Fruit fly (Drosophila melanogaster) whole organism, pupa: ENCODE data around the gene CG34140.

Experiments
- CG10348 ChIP-seq: fragments of 200-800 bp; sonication (Bioruptor generic); IDR thresholded peaks from 2 replicates; pipeline ENCODE4 v1.3.6; 2022; ENCODE audit warnings: missing biosample characterization, missing genetic modification characterization
- CG12605 ChIP-seq: fragments of 200-800 bp; sonication (Bioruptor generic); IDR thresholded peaks from 2 replicates; pipeline ENCODE4 v1.3.6; 2022; ENCODE audit warnings: missing biosample characterization, missing genetic modification characterization
- CG13204 ChIP-seq: fragments of 200-800 bp; sonication (Bioruptor generic); optimal IDR thresholded peaks from 2 replicates; lab custom pipeline; 2018; ENCODE audit warnings: missing biosample characterization, mild to moderate bottlenecking, missing genetic modification characterization, moderate library complexity
- CG14655 ChIP-seq: fragments of 200-800 bp; sonication (Bioruptor generic); optimal IDR thresholded peaks from 3 replicates; lab custom pipeline; 2017; ENCODE audit warnings: mild to moderate bottlenecking, missing biosample characterization, missing genetic modification reagents, missing genetic modification characterization
- CG15710 ChIP-seq: fragments of 200-800 bp; sonication (Bioruptor generic); optimal IDR thresholded peaks from 2 replicates; lab custom pipeline; 2018; ENCODE audit warnings: missing biosample characterization, mild to moderate bottlenecking, missing genetic modification characterization, moderate library complexity
- CG17806 ChIP-seq: fragments of 200-800 bp; sonication (Bioruptor generic); optimal IDR thresholded peaks from 2 replicates; lab custom pipeline; 2018; ENCODE audit warnings: missing biosample characterization, mild to moderate bottlenecking, missing genetic modification characterization, moderate library complexity
- CG32121 ChIP-seq: fragments of 200-800 bp; sonication (Bioruptor generic); IDR thresholded peaks from 2 replicates; pipeline ENCODE4 v1.3.6; 2022; ENCODE audit warnings: missing biosample characterization, missing genetic modification characterization
- CG34367 ChIP-seq: fragments of 200-800 bp; sonication (Bioruptor generic); optimal IDR thresholded peaks from 2 replicates; lab custom pipeline; 2018; ENCODE audit warnings: missing biosample characterization, mild to moderate bottlenecking, missing genetic modification characterization
- CG4496 ChIP-seq: fragments of 200-800 bp; sonication (Bioruptor generic); IDR thresholded peaks from 3 replicates; pipeline ENCODE4 v1.3.6; 2022; ENCODE audit warnings: missing biosample characterization, missing genetic modification characterization
- CG8159 ChIP-seq: fragments of 200-800 bp; sonication (Bioruptor generic); optimal IDR thresholded peaks from 3 replicates; lab custom pipeline; 2018; ENCODE audit warnings: missing biosample characterization, mild to moderate bottlenecking, missing genetic modification characterization, moderate library complexity
- CG8301 ChIP-seq: fragments of 200-800 bp; sonication (Bioruptor generic); optimal IDR thresholded peaks from 2 replicates; lab custom pipeline; 2018; ENCODE audit warnings: missing biosample characterization, mild to moderate bottlenecking, missing genetic modification characterization
- CG9948 ChIP-seq: fragments of 200-800 bp; sonication (Bioruptor generic); optimal IDR thresholded peaks from 2 replicates; lab custom pipeline; 2018; ENCODE audit warnings: missing biosample characterization, mild to moderate bottlenecking, missing genetic modification characterization, moderate library complexity
- D1 ChIP-seq: fragments of 200-800 bp; sonication (Bioruptor generic); optimal IDR thresholded peaks from 2 replicates; lab custom pipeline; 2018; ENCODE audit warnings: missing biosample characterization, mild to moderate bottlenecking, missing genetic modification characterization, moderate library complexity
- EcR ChIP-seq: fragments of 200-800 bp; sonication (Bioruptor generic); optimal IDR thresholded peaks from 3 replicates; lab custom pipeline; 2019; ENCODE audit warnings: missing biosample characterization, missing genetic modification characterization, mild to moderate bottlenecking, moderate library complexity, missing genetic modification reagents
- Ets98B ChIP-seq: fragments of 200-800 bp; sonication (Bioruptor generic); IDR thresholded peaks from 2 replicates; pipeline ENCODE4 v1.3.6; 2022; ENCODE audit warnings: missing biosample characterization, missing genetic modification characterization
- Pif1A ChIP-seq: fragments of 200-800 bp; sonication (Bioruptor generic); optimal IDR thresholded peaks from 3 replicates; lab custom pipeline; 2016; ENCODE audit warnings: missing biosample characterization, missing genetic modification characterization
- Pif1B ChIP-seq: fragments of 200-800 bp; sonication (Bioruptor generic); optimal IDR thresholded peaks from 3 replicates; lab custom pipeline; 2016; ENCODE audit warnings: missing biosample characterization, missing genetic modification characterization
- Snoo ChIP-seq: fragments of 200-800 bp; sonication (Bioruptor generic); optimal IDR thresholded peaks from 3 replicates; lab custom pipeline; 2017; ENCODE audit warnings: missing biosample characterization, mild to moderate bottlenecking, missing genetic modification characterization, inconsistent platforms
- fd96Ca ChIP-seq: fragments of 200-800 bp; sonication (Bioruptor generic); IDR thresholded peaks from 3 replicates; pipeline ENCODE4 v1.3.6; 2022; ENCODE audit warnings: missing biosample characterization, missing genetic modification characterization
- gl ChIP-seq: fragments of 200-800 bp; sonication (Bioruptor generic); optimal IDR thresholded peaks from 2 replicates; lab custom pipeline; 2018; ENCODE audit warnings: missing biosample characterization, mild to moderate bottlenecking, missing genetic modification characterization
- rn ChIP-seq: fragments of 200-800 bp; sonication (Bioruptor generic); IDR thresholded peaks from 2 replicates; pipeline ENCODE4 v1.3.6; 2022; ENCODE audit warnings: missing biosample characterization, missing genetic modification characterization

Gene CG34140

dm6 chr3L:203536-204135, 19.4 kb upstream of the CG34140 start, which contains the start of gene NitFhit:
Gene NitFhit, plus strand, starts transcription at chr3L:203730.
- peak; percentile 29 for TF ChIP-seq gl (tag; lab: Kevin White, UChicago)
- TF ChIP-seq fd96Ca, result no peak
- no peak for TF ChIP-seq CG8159 (tag; lab: Kevin White, UChicago)
- TF ChIP-seq CG8301, result no peak
- no peak for TF ChIP-seq CG15710

- no peak for TF ChIP-seq gl (tag; lab: Kevin White, UChicago)
- TF ChIP-seq CG10348 (GFP tag; lab: Robert Waterston, UW), result no peak
- TF ChIP-seq CG9948 (tag; lab: Kevin White, UChicago), result peak; percentile 53
- peak; percentile 44 for TF ChIP-seq CG17806
- no peak for TF ChIP-seq EcR (GFP tag; lab: Kevin White, UChicago)
- no peak for TF ChIP-seq CG12605 (GFP tag; lab: Robert Waterston, UW)
- no peak for TF ChIP-seq Pif1A (GFP tag; lab: Kevin White, UChicago)
- no peak for TF ChIP-seq Pif1B (GFP tag; lab: Kevin White, UChicago)
- peak; percentile 41 for TF ChIP-seq CG34367
- TF ChIP-seq CG4496 (GFP tag; lab: Robert Waterston, UW), result peak; percentile 64; the same call in 1 of the 3 replicates
- TF ChIP-seq CG8301, result no peak
- peak; percentile 61 for TF ChIP-seq CG15710
- peak; percentile 66 for TF ChIP-seq CG8159 (tag; lab: Kevin White, UChicago)
- peak; percentile 58 for TF ChIP-seq rn
- TF ChIP-seq Snoo, result peak; percentile 22
- peak; percentile 36; the same call in 1 of the 2 replicates for TF ChIP-seq Ets98B
Observed at dm6 chr3L:199754-200596, 15.8 kb upstream of the CG34140 start, which contains the start of the genes rno and mri. Gene rno, minus strand, starts transcription at chr3L:199762. Gene mri, plus strand, starts transcription at chr3L:200174.

- TF ChIP-seq CG15710 (peak; percentile 43), fd96Ca (peak; percentile 55; the same call in 2 of the 3 replicates), EcR (GFP tag; lab: Kevin White, UChicago) (no peak), CG14655 (no peak), Ets98B (peak; percentile 52), CG4496 (GFP tag; lab: Robert Waterston, UW) (peak; percentile 61), CG32121 (GFP tag; lab: Robert Waterston, UW) (peak; percentile 34; the same call in 1 of the 2 replicates), CG8301 (no peak), CG17806 (no peak), rn (peak; percentile 69)
- TF ChIP-seq, all 21 proteins: peak for 6
Observed at dm6 chr3L:199050-199745, 15.0 kb upstream of the CG34140 start.

dm6 chr3L:180262-180543, 4.0 kb downstream of the CG34140 start:
- no peak for TF ChIP-seq CG9948 (tag; lab: Kevin White, UChicago)
- TF ChIP-seq Ets98B, result no peak
- TF ChIP-seq CG8301, result no peak
- TF ChIP-seq EcR (GFP tag; lab: Kevin White, UChicago), result no peak
- TF ChIP-seq CG14655, result no peak
- TF ChIP-seq Pif1A (GFP tag; lab: Kevin White, UChicago), result no peak

dm6 chr3L:179490-180261, 4.5 kb downstream of the CG34140 start, which contains the start of gene CG13875:
Gene CG13875, plus strand, starts transcription at chr3L:179923.
- TF ChIP-seq CG9948 (tag; lab: Kevin White, UChicago), result no peak
- peak; percentile 23 for TF ChIP-seq CG8159 (tag; lab: Kevin White, UChicago)
- no peak for TF ChIP-seq CG17806
- TF ChIP-seq CG15710, result no peak
- TF ChIP-seq gl (tag; lab: Kevin White, UChicago), result no peak
- TF ChIP-seq CG10348 (GFP tag; lab: Robert Waterston, UW), result no peak
- TF ChIP-seq EcR (GFP tag; lab: Kevin White, UChicago), result peak; percentile 39
- no peak for TF ChIP-seq CG4496 (GFP tag; lab: Robert Waterston, UW)
- no peak for TF ChIP-seq CG32121 (GFP tag; lab: Robert Waterston, UW)
- TF ChIP-seq D1, result no peak
- no peak for TF ChIP-seq rn
- no peak for TF ChIP-seq CG13204 (GFP tag; lab: Kevin White, UChicago)
- no peak for TF ChIP-seq fd96Ca
- no peak for TF ChIP-seq CG12605 (GFP tag; lab: Robert Waterston, UW)
- TF ChIP-seq CG34367, result no peak
- TF ChIP-seq Ets98B, result no peak
